Fruit fly (Drosophila melanogaster) Kc167 (cell line): ENCODE data around the gene CG6051.

ENCODE experiments used
- Myc ChIP-seq: fragments of >200 bp; optimal IDR thresholded peaks from 2 replicates; lab custom pipeline; 2017; ENCODE audit warnings: missing external identifiers
- Sin3A ChIP-seq: fragments of >200 bp; optimal IDR thresholded peaks from 2 replicates; lab custom pipeline; 2018; ENCODE audit warnings: missing external identifiers
- h ChIP-seq: fragments of >200 bp; optimal IDR thresholded peaks from 3 replicates; lab custom pipeline; 2018; ENCODE audit warnings: missing external identifiers
- insv ChIP-seq: fragments of >200 bp; optimal IDR thresholded peaks from 3 replicates; lab custom pipeline; 2018; ENCODE audit warnings: missing external identifiers
- psq ChIP-seq: fragments of >200 bp; optimal IDR thresholded peaks from 2 replicates; lab custom pipeline; 2017; ENCODE audit warnings: missing external identifiers
- ttk ChIP-seq: sonication (Bioruptor generic); optimal IDR thresholded peaks from 2 replicates; lab custom pipeline; 2017; ENCODE audit warnings: missing external identifiers

The CG6051 gene

DNA sequence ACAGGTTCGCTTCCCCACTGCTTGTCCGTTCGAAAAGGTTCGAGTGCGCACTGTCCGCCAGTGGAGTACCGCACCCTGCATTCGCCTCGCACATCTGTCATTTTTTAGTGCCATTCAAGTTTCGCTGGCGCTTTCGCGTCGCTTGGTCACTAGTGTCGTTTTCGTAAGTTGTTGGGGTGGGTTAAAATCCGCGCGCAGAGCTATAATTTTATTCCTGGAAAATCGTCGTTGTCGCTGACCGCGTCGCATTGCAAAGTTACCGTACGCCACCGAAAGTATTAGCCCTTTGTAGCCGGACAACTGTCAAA lies 601 bp upstream of the CG6051 start, which contains the start of gene Men-b:
TSS of gene Men-b (plus strand) at position 147 of the 308 bp plus-strand sequence.
- TF ChIP-seq Sin3A (lab: Kevin White, UChicago), result no peak
- TF ChIP-seq Myc (lab: Kevin White, UChicago), result no peak
- TF ChIP-seq psq (lab: Kevin White, UChicago), result no peak
- no peak for TF ChIP-seq insv
- TF ChIP-seq ttk (lab: Kevin White, UChicago), result no peak
- no peak for TF ChIP-seq h (lab: Kevin White, UChicago)

DNA sequence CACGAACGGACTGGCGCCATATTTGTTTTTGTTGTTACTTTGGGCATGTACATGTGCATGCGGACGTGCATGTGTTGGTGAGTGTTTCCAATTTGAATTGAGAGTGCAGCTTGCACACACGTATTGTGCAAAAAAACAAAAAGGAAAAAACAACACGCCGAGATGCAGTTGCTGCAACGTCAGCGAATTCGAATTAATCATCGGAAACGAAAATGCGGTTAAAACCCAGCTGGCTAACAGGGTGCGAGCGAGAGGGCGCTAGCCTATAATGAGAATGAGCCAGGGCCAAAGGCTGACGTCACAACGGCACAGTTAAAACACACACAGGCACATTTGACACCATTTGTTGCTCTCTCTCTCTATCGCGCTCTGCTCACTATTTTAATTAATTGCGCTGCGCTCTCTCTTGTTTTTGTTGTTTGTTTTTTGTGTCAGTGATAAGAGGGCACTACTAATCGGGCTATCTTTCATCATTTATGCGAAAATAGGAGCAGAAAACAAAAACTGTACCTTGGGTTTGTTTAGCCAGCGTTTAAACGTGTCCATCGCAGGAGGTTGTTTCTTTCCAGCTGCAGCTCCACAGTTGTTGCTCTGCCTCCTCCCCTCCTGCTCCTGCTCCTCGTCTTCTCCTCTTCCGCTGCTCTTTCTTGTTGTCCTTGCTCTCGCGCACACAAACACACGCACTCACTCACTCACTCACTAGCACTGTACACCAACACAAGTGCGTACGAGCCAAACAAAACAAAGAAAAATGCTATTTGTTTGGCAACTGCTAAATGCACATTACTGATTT lies 789 bp downstream of the CG6051 start:
- no peak for TF ChIP-seq Sin3A (lab: Kevin White, UChicago)
- TF ChIP-seq ttk (lab: Kevin White, UChicago), result no peak
- no peak for TF ChIP-seq insv
- TF ChIP-seq h (lab: Kevin White, UChicago), result no peak
- no peak for TF ChIP-seq Myc (lab: Kevin White, UChicago)
- TF ChIP-seq psq (lab: Kevin White, UChicago), result no peak

DNA sequence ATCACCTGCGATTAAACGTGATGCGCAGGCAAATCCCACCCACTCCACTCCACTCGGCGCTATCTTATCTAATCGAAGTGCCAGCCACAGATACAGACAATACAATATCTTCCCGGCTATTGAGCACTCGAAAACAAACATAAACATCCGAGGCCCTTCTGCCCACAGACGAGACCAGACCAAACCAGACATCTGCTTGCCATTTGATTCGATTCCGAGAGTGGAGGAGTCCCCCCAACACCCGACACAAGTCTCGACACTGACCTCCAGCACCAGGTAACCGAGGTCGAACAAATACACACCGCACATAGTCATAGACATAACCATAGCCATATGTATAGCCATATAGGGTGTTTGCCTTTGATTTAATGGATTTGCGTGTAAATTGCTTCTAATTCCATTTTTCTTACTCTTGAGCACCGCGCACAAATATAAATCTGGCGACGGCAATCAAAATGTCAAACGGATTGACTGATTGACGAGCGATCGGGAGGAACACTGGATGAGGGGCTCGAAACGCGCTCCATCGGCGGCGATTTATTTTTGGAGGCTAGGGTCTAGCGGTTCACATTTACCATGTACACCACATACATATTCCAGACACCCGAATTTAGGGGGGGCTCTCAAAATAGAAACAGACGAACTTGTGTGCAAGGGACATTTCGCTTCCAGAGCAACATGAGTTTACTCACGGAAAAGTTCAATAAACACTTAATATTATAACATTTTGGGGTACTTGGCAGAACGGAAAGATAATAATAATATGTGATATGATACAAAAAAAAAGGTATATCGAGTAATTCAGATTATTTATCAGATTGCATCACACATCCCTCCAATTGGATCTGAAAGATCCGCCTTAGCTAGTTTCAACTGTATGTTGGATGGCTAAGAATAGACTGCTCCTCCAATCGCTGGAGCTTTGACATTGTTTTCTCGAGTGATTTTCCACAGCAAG lies 1.8 kb downstream of the CG6051 start:
- TF ChIP-seq Myc (lab: Kevin White, UChicago), result no peak

DNA sequence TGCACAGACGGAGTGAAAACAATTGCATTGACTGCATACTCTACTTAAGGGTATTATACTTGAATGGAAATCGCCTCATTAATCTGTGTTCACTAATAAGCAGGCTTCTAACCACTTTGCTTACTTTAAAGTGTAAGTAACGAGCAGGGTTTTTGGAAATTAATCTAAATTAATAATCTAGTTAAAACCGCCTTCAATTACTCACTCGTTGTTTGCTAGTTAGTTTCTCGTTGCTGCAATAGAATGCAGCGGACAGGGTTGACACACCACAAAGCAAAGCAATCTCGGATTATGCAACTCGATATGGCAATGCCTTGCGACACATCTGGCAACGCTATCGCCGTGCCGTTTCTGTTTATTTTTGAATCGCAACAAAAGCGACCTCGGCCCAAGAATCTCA lies 10.9 kb downstream of the CG6051 start:
- TF ChIP-seq ttk (lab: Kevin White, UChicago), result no peak
- TF ChIP-seq Myc (lab: Kevin White, UChicago), result no peak
- no peak for TF ChIP-seq psq (lab: Kevin White, UChicago)
- TF ChIP-seq insv, result no peak
- no peak for TF ChIP-seq h (lab: Kevin White, UChicago)
- TF ChIP-seq Sin3A (lab: Kevin White, UChicago), result no peak

DNA sequence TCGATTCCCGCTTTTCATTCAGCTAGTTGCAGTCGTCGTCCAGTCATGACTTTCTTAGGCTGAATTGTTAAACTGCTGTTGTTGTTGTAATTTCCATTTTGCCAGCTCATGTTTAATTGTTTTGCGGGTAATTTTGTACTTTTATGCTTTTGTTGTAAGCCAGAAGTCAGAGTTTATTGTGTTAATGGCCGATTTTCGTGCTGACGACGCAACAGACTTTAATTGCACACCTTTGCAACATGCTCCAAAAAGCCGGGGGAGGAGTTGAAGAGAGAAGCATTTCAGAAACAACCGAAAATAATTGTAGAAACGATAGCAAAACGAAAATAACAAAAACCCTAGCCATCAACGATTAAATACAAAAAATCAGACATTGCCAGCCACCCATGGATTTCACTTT lies 12.2 kb downstream of the CG6051 start:
- TF ChIP-seq Myc (lab: Kevin White, UChicago), result no peak
- TF ChIP-seq insv, result no peak

DNA sequence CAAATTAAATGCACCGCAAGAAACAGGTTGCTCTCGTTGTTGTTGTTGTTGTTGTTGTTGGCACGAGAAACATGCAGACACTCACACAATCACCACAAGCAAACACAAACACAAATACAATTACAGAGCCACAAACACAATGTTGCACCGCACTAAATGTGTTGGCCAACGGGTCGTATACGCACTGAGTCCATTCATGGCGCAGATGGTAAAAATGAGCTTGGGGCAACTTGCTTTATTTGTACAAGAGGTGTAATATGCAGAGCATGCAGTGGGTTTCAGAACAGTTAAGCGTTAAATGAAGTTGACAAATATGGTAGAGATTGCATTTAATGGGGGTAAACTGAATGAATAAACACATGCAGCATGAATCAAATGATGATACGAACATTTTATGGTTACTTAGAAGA lies 12.9 kb downstream of the CG6051 start:
- TF ChIP-seq psq (lab: Kevin White, UChicago) (no peak), Sin3A (lab: Kevin White, UChicago) (no peak), insv (no peak), h (lab: Kevin White, UChicago) (no peak), Myc (lab: Kevin White, UChicago) (no peak), ttk (lab: Kevin White, UChicago) (no peak)

DNA sequence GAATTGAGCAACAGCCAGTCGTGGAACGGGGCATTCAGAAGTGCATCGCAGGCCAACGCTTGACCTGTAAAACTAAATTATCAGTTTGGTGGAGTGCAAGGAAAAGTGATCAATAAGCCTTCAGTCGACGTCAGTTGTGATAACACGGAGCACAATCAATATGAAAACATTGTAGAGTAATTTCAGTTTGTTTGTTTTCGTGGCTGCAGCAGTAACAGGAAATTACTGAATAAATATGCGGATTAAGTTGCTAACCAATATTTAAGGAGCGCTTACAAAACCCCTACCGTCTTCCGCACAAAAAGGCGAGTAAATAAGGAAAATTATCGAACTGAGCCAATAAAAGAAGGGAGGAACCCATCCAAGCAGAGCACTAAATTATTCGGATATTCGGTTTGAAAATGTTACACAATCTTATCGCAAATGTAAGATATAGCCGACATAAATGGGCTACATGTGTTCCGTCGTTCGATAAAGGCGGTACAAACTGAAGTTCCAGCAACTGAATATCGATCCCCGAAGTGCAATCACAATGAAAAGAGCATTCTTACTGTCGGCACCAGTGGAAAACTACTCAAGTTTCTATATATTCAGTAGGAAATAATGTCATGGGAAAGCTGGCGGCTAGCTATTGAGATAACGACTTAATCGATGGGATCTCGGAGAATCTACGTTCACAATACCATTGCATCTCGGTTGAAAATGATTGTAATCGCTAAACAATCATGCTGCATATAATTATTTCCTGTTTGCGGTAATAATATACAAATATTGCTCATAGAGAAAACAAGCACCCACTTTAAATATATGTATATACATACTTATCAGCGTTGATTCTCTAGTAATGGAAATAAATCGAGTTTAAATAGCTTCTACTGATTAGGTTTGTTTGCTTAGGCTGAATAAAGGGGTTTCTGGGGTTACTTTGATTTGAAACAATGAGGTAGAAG lies 14.9 kb downstream of the CG6051 start:
- TF ChIP-seq ttk (lab: Kevin White, UChicago) (no peak), insv (no peak), Myc (lab: Kevin White, UChicago) (no peak), Sin3A (lab: Kevin White, UChicago) (no peak)

DNA sequence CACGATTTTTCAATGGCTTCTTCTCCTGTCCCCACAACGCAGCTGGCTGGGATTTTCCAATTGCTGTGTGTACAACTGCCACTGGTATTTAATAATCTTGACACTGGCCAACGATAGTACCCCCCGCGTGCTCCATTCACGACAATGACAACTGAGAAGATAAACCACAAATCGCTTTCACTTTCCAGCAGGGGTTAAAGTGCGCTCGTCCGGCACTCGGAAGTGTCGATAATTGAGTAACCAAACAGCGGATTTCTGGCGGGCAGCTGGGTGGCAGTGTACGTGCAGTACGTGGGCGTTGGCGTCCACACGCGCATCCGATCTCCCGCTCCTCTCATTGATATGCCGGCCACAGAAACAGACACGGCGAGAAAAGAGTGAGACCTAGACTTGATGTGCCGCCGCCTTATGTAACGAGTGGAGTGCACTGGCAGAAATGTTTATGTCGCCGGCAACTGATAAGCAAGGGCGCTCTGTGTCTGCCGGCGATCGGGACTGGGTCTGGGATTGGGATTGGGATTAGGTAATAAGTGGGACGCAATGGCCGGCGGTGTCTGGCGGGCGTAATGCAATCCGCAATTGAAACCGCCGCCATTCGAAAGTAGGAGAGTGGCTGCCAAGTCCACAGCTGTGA lies 16.0 kb downstream of the CG6051 start:
- TF ChIP-seq Sin3A (lab: Kevin White, UChicago) (no peak), ttk (lab: Kevin White, UChicago) (no peak), insv (no peak)

DNA sequence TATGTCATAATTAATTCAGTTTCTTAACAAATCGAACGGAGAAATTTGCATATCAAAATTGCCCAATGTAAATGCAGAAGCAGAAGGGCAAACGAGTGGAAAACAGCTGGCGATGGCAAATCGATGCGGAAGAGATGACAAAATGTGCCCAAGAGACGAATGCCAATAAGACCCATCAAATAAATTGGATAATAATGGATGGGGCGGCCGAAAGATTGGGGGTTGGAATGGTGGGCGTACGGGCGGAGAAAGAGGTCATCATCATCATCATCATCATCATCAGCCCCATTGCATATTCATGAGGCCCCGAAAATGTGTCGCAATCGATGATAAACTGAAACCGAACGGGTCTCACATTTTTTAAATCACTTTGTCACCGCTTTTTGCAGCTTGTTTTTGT lies 16.9 kb downstream of the CG6051 start:
- no peak for TF ChIP-seq insv
- TF ChIP-seq psq (lab: Kevin White, UChicago), result no peak
- TF ChIP-seq Sin3A (lab: Kevin White, UChicago), result no peak
- no peak for TF ChIP-seq h (lab: Kevin White, UChicago)
- TF ChIP-seq ttk (lab: Kevin White, UChicago), result no peak
- no peak for TF ChIP-seq Myc (lab: Kevin White, UChicago)

DNA sequence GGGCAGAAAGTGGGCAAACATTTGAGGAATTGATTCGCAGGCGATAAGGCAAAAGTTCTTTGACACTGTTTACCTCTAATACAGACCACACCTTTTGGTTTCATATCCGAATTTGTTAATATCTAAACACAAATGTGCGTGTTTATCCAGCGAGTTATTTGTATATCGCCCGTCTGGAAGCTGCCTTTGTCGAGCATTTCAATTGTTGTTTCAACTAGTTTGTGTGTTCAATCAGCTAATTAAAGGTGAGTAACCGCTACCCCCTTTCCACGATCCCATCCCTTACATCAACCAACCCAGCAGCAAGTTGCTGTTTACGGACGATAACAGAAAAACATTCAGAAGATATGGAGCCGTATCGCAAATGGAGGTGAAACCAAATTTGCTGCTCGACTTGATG lies 19.5 kb downstream of the CG6051 start:
- no peak for TF ChIP-seq insv
- TF ChIP-seq h (lab: Kevin White, UChicago), result no peak

DNA sequence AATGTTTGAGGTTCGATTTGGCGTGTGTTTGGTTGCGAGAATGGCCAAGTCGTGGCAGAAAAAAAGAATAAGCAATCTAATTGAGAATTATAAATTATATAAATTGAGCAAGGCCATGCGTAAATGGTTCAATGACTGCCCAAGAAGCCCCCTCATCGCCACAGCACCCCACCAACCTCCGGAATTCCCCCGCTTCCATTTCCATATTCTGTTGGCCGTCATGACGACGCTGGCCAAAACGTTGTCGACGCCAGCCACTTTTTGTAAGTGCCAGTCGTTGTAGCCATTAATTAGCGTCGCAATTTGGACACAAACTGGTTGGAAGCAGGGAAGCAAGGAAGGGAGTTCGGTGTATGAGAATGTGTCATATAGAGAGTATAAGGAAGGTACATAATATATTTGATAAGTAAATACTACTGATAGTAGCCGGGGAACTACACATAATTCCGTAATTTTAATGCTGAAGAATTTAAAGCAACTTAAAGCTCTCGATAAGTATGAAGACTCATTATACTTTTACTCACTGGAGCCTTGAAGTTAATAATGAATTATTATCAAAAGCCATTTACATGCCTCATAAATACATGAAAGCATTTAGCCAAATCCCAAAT lies 20.2 kb downstream of the CG6051 start:
- no peak for TF ChIP-seq Myc (lab: Kevin White, UChicago)
- no peak for TF ChIP-seq ttk (lab: Kevin White, UChicago)
- no peak for TF ChIP-seq Sin3A (lab: Kevin White, UChicago)
- TF ChIP-seq h (lab: Kevin White, UChicago), result no peak
- TF ChIP-seq insv, result no peak
- TF ChIP-seq psq (lab: Kevin White, UChicago), result no peak
